Worm (Caenorhabditis elegans): ENCODE measurements around the gene C49G7.13.

DNA sequence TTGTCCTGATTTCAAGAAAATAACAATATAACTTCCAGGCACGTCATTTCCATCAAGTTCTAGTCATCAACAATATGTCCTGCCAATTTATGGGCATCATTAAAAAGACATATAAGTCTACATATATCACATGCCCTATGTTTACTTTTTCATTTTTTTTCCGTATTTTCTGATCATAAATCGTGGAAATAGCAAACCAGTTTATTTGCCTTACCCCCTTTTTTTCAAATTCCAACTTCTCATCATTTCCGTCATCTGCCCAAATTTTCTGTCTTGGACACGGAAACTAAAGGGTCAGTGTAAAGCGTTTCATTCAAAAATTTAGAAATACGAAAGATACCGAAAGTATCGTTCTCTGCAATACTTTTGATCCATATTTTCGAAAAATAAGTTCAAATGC lies 43.6 kb upstream of the C49G7.13 start:
- TF ChIP-seq fos-1 (tag; optimal IDR thresholded peaks at IDR 0.05) (no peak), skn-1 (tag; optimal IDR thresholded peaks at IDR 0.05) (no peak), lin-11 (tag; optimal IDR thresholded peaks at IDR 0.05) (no peak), F13H6.1 (tag; optimal IDR thresholded peaks at IDR 0.05) (no peak), lin-13 (GFP tag; optimal IDR thresholded peaks at IDR 0.05) (no peak), lsy-2 (tag; optimal IDR thresholded peaks at IDR 0.05) (no peak), nhr-21 (tag; optimal IDR thresholded peaks at IDR 0.05) (no peak), aly-2 (tag; optimal IDR thresholded peaks at IDR 0.05) (no peak), nhr-10 (tag; optimal IDR thresholded peaks at IDR 0.05) (no peak), ztf-11 (tag; optimal IDR thresholded peaks at IDR 0.05) (no peak), blmp-1 (tag; optimal IDR thresholded peaks at IDR 0.05; ENCODE audit: insufficient read depth) (no peak), zag-1 (tag; optimal IDR thresholded peaks at IDR 0.05) (no peak)
